Worm (Caenorhabditis elegans) whole organism, young adult: Measurements from ENCODE around the gene C41A3.2.
A peak's percentile ranks its signal among the peaks of the same experiment; 100 is the strongest.

Source experiments
- B0261.1 ChIP-seq: sonication (generic microtip); optimal IDR thresholded peaks from 2 replicates; lab custom pipeline; 2016; ENCODE audit warnings: mild to moderate bottlenecking, missing genetic modification characterization, moderate library complexity, missing compliant biosample characterization
- D2030.7 ChIP-seq: fragments of 200-800 bp; sonication (Bioruptor generic); IDR thresholded peaks from 2 replicates; pipeline ENCODE4 v1.3.6; 2022; ENCODE audit warnings: missing genetic modification reagents, missing genetic modification characterization, missing compliant biosample characterization
- F23B12.7 ChIP-seq: sonication (generic microtip); optimal IDR thresholded peaks from 2 replicates; lab custom pipeline; 2017; ENCODE audit warnings: missing genetic modification characterization, mild to moderate bottlenecking, missing compliant biosample characterization, antibody characterized with exemption, moderate library complexity; ENCODE audit not compliant: insufficient read depth
- T07F8.4 ChIP-seq: sonication (generic microtip); optimal IDR thresholded peaks from 2 replicates; lab custom pipeline; 2016; ENCODE audit warnings: mild to moderate bottlenecking, missing genetic modification characterization, moderate library complexity, missing compliant biosample characterization
- Y53F4B.3 ChIP-seq: fragments of 200-800 bp; sonication (Bioruptor generic); IDR thresholded peaks from 2 replicates; pipeline ENCODE4 v1.3.6; 2022; ENCODE audit warnings: missing genetic modification reagents, missing genetic modification characterization, missing compliant biosample characterization
- aptf-3 ChIP-seq: fragments of 200-800 bp; sonication (Bioruptor generic); IDR thresholded peaks from 2 replicates; pipeline ENCODE4 v1.3.6; 2022; ENCODE audit warnings: missing genetic modification characterization, missing compliant biosample characterization
- atf-7 ChIP-seq: sonication (generic microtip); optimal IDR thresholded peaks from 2 replicates; lab custom pipeline; 2017; ENCODE audit warnings: mild to moderate bottlenecking, missing genetic modification characterization, missing compliant biosample characterization
- attf-3 ChIP-seq: fragments of 200-800 bp; sonication (Bioruptor generic); conservative IDR thresholded peaks from 2 replicates; pipeline ENCODE4 v1.3.6; 2022; ENCODE audit warnings: missing genetic modification reagents, missing genetic modification characterization, missing compliant biosample characterization
- attf-6 ChIP-seq: fragments of 200-800 bp; sonication (Bioruptor generic); IDR thresholded peaks from 2 replicates; pipeline ENCODE4 v1.3.6; 2022; ENCODE audit warnings: missing genetic modification reagents, missing genetic modification characterization, missing compliant biosample characterization
- ceh-40 ChIP-seq: fragments of 200-800 bp; sonication (Bioruptor generic); IDR thresholded peaks from 2 replicates; pipeline ENCODE4 v1.3.6; 2022; ENCODE audit warnings: missing genetic modification characterization, missing compliant biosample characterization
- chd-7 ChIP-seq: sonication (generic microtip); optimal IDR thresholded peaks from 2 replicates; lab custom pipeline; 2016; ENCODE audit warnings: mild to moderate bottlenecking, missing genetic modification characterization, moderate library complexity, missing compliant biosample characterization
- die-1 ChIP-seq: sonication (generic microtip); optimal IDR thresholded peaks from 2 replicates; lab custom pipeline; 2016; ENCODE audit warnings: missing genotype, mild to moderate bottlenecking, missing genetic modification characterization, missing compliant biosample characterization
- dox-1 ChIP-seq: fragments of 200-800 bp; sonication (Bioruptor generic); IDR thresholded peaks from 2 replicates; pipeline ENCODE4 v1.3.6; 2022; ENCODE audit warnings: missing genetic modification reagents, missing genetic modification characterization, missing compliant biosample characterization
- egl-44 ChIP-seq: fragments of 200-800 bp; sonication (Bioruptor generic); IDR thresholded peaks from 2 replicates; pipeline ENCODE4 v1.3.6; 2022; ENCODE audit warnings: missing genetic modification reagents, missing genetic modification characterization, missing compliant biosample characterization
- egrh-3 ChIP-seq: fragments of 200-800 bp; sonication (Bioruptor generic); IDR thresholded peaks from 2 replicates; pipeline ENCODE4 v1.3.6; 2022; ENCODE audit warnings: missing genetic modification reagents, missing genetic modification characterization, missing compliant biosample characterization
- him-1 ChIP-seq: sonication (generic microtip); optimal IDR thresholded peaks from 2 replicates; lab custom pipeline; 2016; ENCODE audit warnings: missing genotype, missing genetic modification reagents, missing genetic modification characterization, missing compliant biosample characterization
- hlh-12 ChIP-seq: sonication (generic microtip); optimal IDR thresholded peaks from 2 replicates; lab custom pipeline; 2016; ENCODE audit warnings: missing genetic modification characterization, missing compliant biosample characterization
- hmg-1.2 ChIP-seq: fragments of 200-800 bp; sonication (Bioruptor generic); IDR thresholded peaks from 2 replicates; pipeline ENCODE4 v1.3.6; 2022; ENCODE audit warnings: missing genetic modification reagents, missing genetic modification characterization, missing compliant biosample characterization
- hrde-1 ChIP-seq: sonication (generic microtip); optimal IDR thresholded peaks from 2 replicates; lab custom pipeline; 2016; ENCODE audit warnings: missing genetic modification characterization, mild to moderate bottlenecking, missing compliant biosample characterization, moderate library complexity, missing genotype, missing genetic modification reagents, borderline replicate concordance
- lin-26 ChIP-seq: fragments of 200-800 bp; sonication (Bioruptor generic); IDR thresholded peaks from 2 replicates; pipeline ENCODE4 v1.3.6; 2022; ENCODE audit warnings: missing genetic modification reagents, missing genetic modification characterization, missing compliant biosample characterization
- madf-10 ChIP-seq: sonication (generic microtip); optimal IDR thresholded peaks from 2 replicates; lab custom pipeline; 2016; ENCODE audit warnings: mild to moderate bottlenecking, missing genetic modification characterization, missing compliant biosample characterization
- mcd-1 ChIP-seq: fragments of 200-800 bp; sonication (Bioruptor generic); IDR thresholded peaks from 2 replicates; pipeline ENCODE4 v1.3.6; 2022; ENCODE audit warnings: missing genetic modification reagents, missing genetic modification characterization, missing compliant biosample characterization
- mes-4 ChIP-seq: sonication (generic microtip); optimal IDR thresholded peaks from 2 replicates; lab custom pipeline; 2016; ENCODE audit warnings: missing genotype, missing genetic modification characterization, missing compliant biosample characterization
- mxl-1 ChIP-seq: sonication (generic microtip); optimal IDR thresholded peaks from 2 replicates; lab custom pipeline; 2016; ENCODE audit warnings: missing genetic modification characterization, missing compliant biosample characterization
- nhr-90 ChIP-seq: sonication (generic microtip); optimal IDR thresholded peaks from 2 replicates; lab custom pipeline; 2016; ENCODE audit warnings: missing genotype, mild to moderate bottlenecking, missing genetic modification characterization, missing compliant biosample characterization
- pbrm-1 ChIP-seq: fragments of 200-800 bp; sonication (Bioruptor generic); IDR thresholded peaks from 2 replicates; pipeline ENCODE4 v1.3.6; 2022; ENCODE audit warnings: missing genetic modification reagents, missing genetic modification characterization, missing compliant biosample characterization
- rcor-1 ChIP-seq: fragments of 200-800 bp; sonication (Bioruptor generic); IDR thresholded peaks from 2 replicates; pipeline ENCODE4 v1.3.6; 2022; ENCODE audit warnings: missing genetic modification reagents, missing genetic modification characterization, missing compliant biosample characterization
- rec-8 ChIP-seq, 2 experiments: sonication (generic microtip); optimal IDR thresholded peaks; 2 replicates each; lab custom pipeline; 2016; ENCODE audit warnings: mild to moderate bottlenecking in 2 of 2, missing genetic modification characterization in 2 of 2, missing genetic modification reagents in 2 of 2, missing genotype in 2 of 2, missing biosample characterization in 1 of 2, missing compliant biosample characterization in 1 of 2, moderate library complexity in 1 of 2
- rpc-1 ChIP-seq, 2 experiments: fragments of 150-350 bp in 1 of 2; sonication (generic microtip) in 1 of 2; optimal IDR thresholded peaks; 2 replicates each; lab custom pipeline; 2014 to 2018; ENCODE audit warnings: missing biosample characterization in 1 of 2, missing genetic modification characterization in 1 of 2, missing genetic modification reagents in 1 of 2, missing genotype in 1 of 2
- snpc-1.3 ChIP-seq: sonication (generic microtip); optimal IDR thresholded peaks from 2 replicates; lab custom pipeline; 2017; ENCODE audit warnings: missing genetic modification characterization, mild to moderate bottlenecking, missing compliant biosample characterization, antibody characterized with exemption, moderate library complexity, missing genotype, missing genetic modification reagents; ENCODE audit not compliant: insufficient read depth
- snpc-3.4 ChIP-seq: sonication (generic microtip); optimal IDR thresholded peaks from 2 replicates; lab custom pipeline; 2017; ENCODE audit warnings: missing genetic modification characterization, mild to moderate bottlenecking, missing compliant biosample characterization, antibody characterized with exemption, moderate library complexity, missing genotype, missing genetic modification reagents
- snpc-4 ChIP-seq, 5 experiments: fragments of 150-350 bp in 1 of 5; sonication (generic microtip) in 4 of 5; optimal IDR thresholded peaks; 2 replicates each; lab custom pipeline; 2014 to 2018; ENCODE audit warnings: missing genetic modification characterization in 5 of 5, missing biosample characterization in 3 of 5, antibody characterized with exemption in 2 of 5, mild to moderate bottlenecking in 2 of 5, missing compliant biosample characterization in 2 of 5, missing genotype in 2 of 5, moderate library complexity in 2 of 5, missing genetic modification reagents in 1 of 5
- somi-1 ChIP-seq: fragments of 200-800 bp; sonication (Bioruptor generic); optimal IDR thresholded peaks from 2 replicates; lab custom pipeline; 2018; ENCODE audit warnings: mild to moderate bottlenecking, missing genetic modification characterization, missing compliant biosample characterization
- tbp1 ChIP-seq: fragments of 200-800 bp; sonication (Bioruptor generic); optimal IDR thresholded peaks from 2 replicates; lab custom pipeline; 2018; ENCODE audit warnings: mild to moderate bottlenecking, missing genetic modification characterization, missing compliant biosample characterization
- tbx-9 ChIP-seq: sonication (generic microtip); optimal IDR thresholded peaks from 2 replicates; lab custom pipeline; 2016; ENCODE audit warnings: borderline replicate concordance, missing genetic modification characterization, inconsistent platforms, missing compliant biosample characterization
- zfh-2 ChIP-seq: fragments of 200-800 bp; sonication (Bioruptor generic); conservative IDR thresholded peaks from 2 replicates; pipeline ENCODE4 v1.3.6; 2022; ENCODE audit warnings: missing genetic modification reagents, missing genetic modification characterization, missing compliant biosample characterization
- ztf-18 ChIP-seq: sonication (generic microtip); optimal IDR thresholded peaks from 2 replicates; lab custom pipeline; 2016; ENCODE audit warnings: missing genotype, mild to moderate bottlenecking, missing genetic modification characterization, missing compliant biosample characterization
- ztf-25 ChIP-seq: fragments of 200-800 bp; sonication (Bioruptor generic); IDR thresholded peaks from 2 replicates; pipeline ENCODE4 v1.3.6; 2022; ENCODE audit warnings: missing genetic modification reagents, missing genetic modification characterization, missing compliant biosample characterization
- ztf-28 ChIP-seq: fragments of 200-800 bp; sonication (Bioruptor generic); IDR thresholded peaks from 2 replicates; pipeline ENCODE4 v1.3.6; 2022; ENCODE audit warnings: missing genetic modification reagents, missing genetic modification characterization, missing compliant biosample characterization
- ztf-6 ChIP-seq: fragments of 200-800 bp; sonication (Bioruptor generic); IDR thresholded peaks from 2 replicates; pipeline ENCODE4 v1.3.6; 2022; ENCODE audit warnings: missing genetic modification reagents, missing genetic modification characterization, missing compliant biosample characterization

Gene C41A3.2

ce11 chrX:5407271-5407670 lies 6.9 kb downstream of the C41A3.2 start:
- TF ChIP-seq him-1 (tag; lab: Kevin White, UChicago) (peak; percentile 92), ztf-25 (0 out of 2 replicates have a peak, but pooled peaks have one; percentile 51), ztf-18 (peak; percentile 63), hlh-12 (tag; lab: Kevin White, UChicago) (no peak), ztf-6 (GFP tag; lab: Robert Waterston, UW) (no peak), zfh-2 (GFP tag; lab: Robert Waterston, UW) (no peak), tbp1 (GFP tag; lab: Kevin White, UChicago) (peak; percentile 92), mxl-1 (tag; lab: Kevin White, UChicago) (peak; percentile 77), rpc-1 (optimal IDR thresholded peaks at IDR 0.05; lab: Kevin White, UChicago) (peak; percentile 80), rpc-1 (tag; optimal IDR thresholded peaks at IDR 0.05; lab: Kevin White, UChicago) (peak; percentile 89), nhr-90 (peak; percentile 74), snpc-3.4 (tag; lab: Kevin White, UChicago) (peak; percentile 47), tbx-9 (tag; lab: Kevin White, UChicago) (no peak), ceh-40 (GFP tag; lab: Robert Waterston, UW) (peak; percentile 48; the same call in 1 of the 2 replicates), rcor-1 (GFP tag; lab: Robert Waterston, UW) (peak; percentile 74), madf-10 (tag; lab: Kevin White, UChicago) (peak; percentile 7), somi-1 (GFP tag; lab: Kevin White, UChicago) (no peak), lin-26 (peak; percentile 78), aptf-3 (GFP tag; lab: Robert Waterston, UW) (0 out of 2 replicates have a peak, but pooled peaks have one; percentile 48), snpc-4 (GFP tag; optimal IDR thresholded peaks at IDR 0.05; lab: Kevin White, UChicago) (peak; percentile 28), snpc-4 (tag; optimal IDR thresholded peaks at IDR 0.05; lab: Kevin White, UChicago) (peak in 2 of 4 experiments; percentile 41 to 68), Y53F4B.3 (no peak), egl-44 (GFP tag; lab: Robert Waterston, UW) (no peak), snpc-1.3 (tag; lab: Kevin White, UChicago) (peak; percentile 39), mcd-1 (GFP tag; lab: Robert Waterston, UW) (peak; percentile 48), F23B12.7 (tag; lab: Kevin White, UChicago) (peak; percentile 10), pbrm-1 (GFP tag; lab: Robert Waterston, UW) (peak; percentile 51; the same call in 1 of the 2 replicates), T07F8.4 (tag; lab: Kevin White, UChicago) (peak; percentile 38), egrh-3 (GFP tag; lab: Robert Waterston, UW) (0 out of 2 replicates have a peak, but pooled peaks have one; percentile 17), D2030.7 (GFP tag; lab: Robert Waterston, UW) (peak; percentile 54), chd-7 (peak; percentile 20), ztf-28 (GFP tag; lab: Robert Waterston, UW) (0 out of 2 replicates have a peak, but pooled peaks have one; percentile 17), mes-4 (tag; lab: Kevin White, UChicago) (peak; percentile 32), die-1 (tag; lab: Kevin White, UChicago) (peak; percentile 91), atf-7 (tag; lab: Kevin White, UChicago) (peak; percentile 7), B0261.1 (peak; percentile 91), hmg-1.2 (GFP tag; lab: Robert Waterston, UW) (peak; percentile 74), attf-3 (no peak), attf-6 (0 out of 2 replicates have a peak, but pooled peaks have one; percentile 54), dox-1 (GFP tag; lab: Robert Waterston, UW) (0 out of 2 replicates have a peak, but pooled peaks have one; percentile 51), hrde-1 (tag; lab: Kevin White, UChicago) (peak; percentile 12), rec-8 (tag; optimal IDR thresholded peaks at IDR 0.05; lab: Kevin White, UChicago) (peak; percentile 1 to 35)
